Worm (Caenorhabditis elegans) whole organism, late embryonic: ENCODE results near the gene srw-60.

Source experiments
- C38D4.7 ChIP-seq: fragments of 200-800 bp; sonication (Bioruptor generic); optimal IDR thresholded peaks from 2 replicates; lab custom pipeline; 2018; ENCODE audit warnings: mild to moderate bottlenecking, missing genetic modification characterization, moderate library complexity, missing compliant biosample characterization
- F13H6.1 ChIP-seq: sonication (generic microtip); optimal IDR thresholded peaks from 2 replicates; lab custom pipeline; 2016; ENCODE audit warnings: missing genetic modification characterization, missing compliant biosample characterization
- K02D7.2 ChIP-seq: sonication (generic microtip); optimal IDR thresholded peaks from 2 replicates; lab custom pipeline; 2017; ENCODE audit warnings: mild to moderate bottlenecking, missing genetic modification characterization, missing compliant biosample characterization
- Y22D7AL.16 ChIP-seq: sonication (generic microtip); optimal IDR thresholded peaks from 2 replicates; lab custom pipeline; 2016; ENCODE audit warnings: missing genetic modification characterization, missing compliant biosample characterization
- ahr-1 ChIP-seq: sonication (generic microtip); optimal IDR thresholded peaks from 2 replicates; lab custom pipeline; 2016; ENCODE audit warnings: missing genetic modification characterization, missing compliant biosample characterization
- ceh-24 ChIP-seq: sonication (generic microtip); optimal IDR thresholded peaks from 2 replicates; lab custom pipeline; 2016; ENCODE audit warnings: mild to moderate bottlenecking, missing genetic modification characterization, missing compliant biosample characterization
- ceh-30 ChIP-seq: fragments of 150-350 bp; optimal IDR thresholded peaks from 2 replicates; lab custom pipeline; 2014; ENCODE audit warnings: missing biosample characterization, missing genetic modification characterization
- ceh-31 ChIP-seq: sonication (generic microtip); optimal IDR thresholded peaks from 2 replicates; lab custom pipeline; 2016; ENCODE audit warnings: missing genetic modification characterization, missing compliant biosample characterization
- ceh-45 ChIP-seq: fragments of 200-800 bp; sonication (Bioruptor generic); IDR thresholded peaks from 2 replicates; pipeline ENCODE4 v1.3.6; 2022; ENCODE audit warnings: missing genetic modification reagents, missing genetic modification characterization, missing compliant biosample characterization
- ceh-48 ChIP-seq: sonication (generic microtip); optimal IDR thresholded peaks from 2 replicates; lab custom pipeline; 2016; ENCODE audit warnings: missing genetic modification characterization, inconsistent platforms, missing compliant biosample characterization
- ceh-6 ChIP-seq: fragments of 200-800 bp; sonication (Bioruptor generic); optimal IDR thresholded peaks from 2 replicates; lab custom pipeline; 2018; ENCODE audit warnings: mild to moderate bottlenecking, missing genetic modification characterization, missing compliant biosample characterization
- ceh-9 ChIP-seq: sonication (generic microtip); optimal IDR thresholded peaks from 2 replicates; lab custom pipeline; 2016; ENCODE audit warnings: mild to moderate bottlenecking, missing genetic modification characterization, inconsistent platforms, missing compliant biosample characterization
- dmd-4 ChIP-seq: sonication (generic microtip); optimal IDR thresholded peaks from 2 replicates; lab custom pipeline; 2016; ENCODE audit warnings: borderline replicate concordance, missing genetic modification characterization, missing compliant biosample characterization
- dve-1 ChIP-seq: sonication (generic microtip); optimal IDR thresholded peaks from 2 replicates; lab custom pipeline; 2017; ENCODE audit warnings: antibody characterized with exemption, mild to moderate bottlenecking, missing genetic modification characterization, missing compliant biosample characterization
- elt-4 ChIP-seq: sonication (generic microtip); optimal IDR thresholded peaks from 2 replicates; lab custom pipeline; 2016; ENCODE audit warnings: missing genetic modification characterization, missing compliant biosample characterization
- fax-1 ChIP-seq: sonication (generic microtip); optimal IDR thresholded peaks from 2 replicates; lab custom pipeline; 2016; ENCODE audit warnings: missing genotype, missing genetic modification characterization, missing compliant biosample characterization
- gmeb-2 ChIP-seq: sonication (generic microtip); optimal IDR thresholded peaks from 2 replicates; lab custom pipeline; 2016; ENCODE audit warnings: missing genetic modification characterization, inconsistent platforms, missing compliant biosample characterization
- hlh-15 ChIP-seq: sonication (generic microtip); optimal IDR thresholded peaks from 2 replicates; lab custom pipeline; 2016; ENCODE audit warnings: missing genetic modification characterization, missing compliant biosample characterization
- hlh-30 ChIP-seq: sonication (generic microtip); optimal IDR thresholded peaks from 2 replicates; lab custom pipeline; 2017; ENCODE audit warnings: antibody characterized with exemption, missing genetic modification characterization, missing compliant biosample characterization; ENCODE audit not compliant: insufficient read depth
- hlh-6 ChIP-seq: sonication (generic microtip); optimal IDR thresholded peaks from 2 replicates; lab custom pipeline; 2016; ENCODE audit warnings: missing genotype, missing genetic modification characterization, missing compliant biosample characterization
- hlh-8 ChIP-seq: sonication (generic microtip); optimal IDR thresholded peaks from 2 replicates; lab custom pipeline; 2016; ENCODE audit warnings: missing genotype, missing genetic modification characterization, missing compliant biosample characterization
- lin-11 ChIP-seq: fragments of 200-800 bp; sonication (Bioruptor generic); optimal IDR thresholded peaks from 2 replicates; lab custom pipeline; 2018; ENCODE audit warnings: mild to moderate bottlenecking, missing genetic modification characterization, missing compliant biosample characterization
- nfya-1 ChIP-seq: sonication (generic microtip); optimal IDR thresholded peaks from 2 replicates; lab custom pipeline; 2017; ENCODE audit warnings: missing genetic modification characterization, mild to moderate bottlenecking, missing compliant biosample characterization, antibody characterized with exemption, moderate library complexity
- nhr-11 ChIP-seq: fragments of 150-350 bp; optimal IDR thresholded peaks from 2 replicates; lab custom pipeline; 2014; ENCODE audit warnings: missing biosample characterization, missing genetic modification characterization
- npax-4 ChIP-seq: sonication (generic microtip); optimal IDR thresholded peaks from 2 replicates; lab custom pipeline; 2016; ENCODE audit warnings: missing genetic modification characterization, missing compliant biosample characterization
- odd-2 ChIP-seq: sonication (generic microtip); optimal IDR thresholded peaks from 2 replicates; lab custom pipeline; 2017; ENCODE audit warnings: antibody characterized with exemption, mild to moderate bottlenecking, missing genetic modification characterization, missing compliant biosample characterization
- pag-3 ChIP-seq: sonication (generic microtip); optimal IDR thresholded peaks from 2 replicates; lab custom pipeline; 2016; ENCODE audit warnings: missing compliant biosample characterization, missing genetic modification characterization, borderline replicate concordance
- pax-1 ChIP-seq: fragments of 150-350 bp; optimal IDR thresholded peaks from 2 replicates; lab custom pipeline; 2014; ENCODE audit warnings: missing biosample characterization, missing genetic modification characterization
- sdc-2 ChIP-seq: sonication (generic microtip); optimal IDR thresholded peaks from 2 replicates; lab custom pipeline; 2016; ENCODE audit warnings: missing genotype, missing genetic modification characterization, missing compliant biosample characterization
- sox-2 ChIP-seq: fragments of 200-800 bp; sonication (Bioruptor generic); IDR thresholded peaks from 2 replicates; pipeline ENCODE4 v1.3.6; 2022; ENCODE audit warnings: missing genetic modification reagents, missing genetic modification characterization, missing compliant biosample characterization
- sox-4 ChIP-seq: sonication (generic microtip); optimal IDR thresholded peaks from 2 replicates; lab custom pipeline; 2017; ENCODE audit warnings: mild to moderate bottlenecking, missing genetic modification characterization, inconsistent platforms, missing compliant biosample characterization
- tbx-2 ChIP-seq: sonication (generic microtip); optimal IDR thresholded peaks from 2 replicates; lab custom pipeline; 2016; ENCODE audit warnings: missing genetic modification characterization, missing compliant biosample characterization
- tbx-7 ChIP-seq: sonication (generic microtip); optimal IDR thresholded peaks from 2 replicates; lab custom pipeline; 2016; ENCODE audit warnings: missing genotype, missing genetic modification characterization, missing compliant biosample characterization
- ttx-3 ChIP-seq: sonication (generic microtip); optimal IDR thresholded peaks from 2 replicates; lab custom pipeline; 2016; ENCODE audit warnings: missing genetic modification reagents, missing genetic modification characterization, missing compliant biosample characterization
- unc-3 ChIP-seq, 2 experiments: fragments of 200-800 bp in 1 of 2; sonication (Bioruptor generic) in 1 of 2; sonication (generic microtip) in 1 of 2; conservative IDR thresholded peaks in 1 of 2; optimal IDR thresholded peaks in 1 of 2; 2 replicates each; pipeline versions ENCODE4 v1.3.6 to Lab custom; 2016 to 2022; ENCODE audit warnings: missing compliant biosample characterization in 2 of 2, missing genetic modification characterization in 2 of 2, missing genetic modification reagents in 1 of 2
- unc-42 ChIP-seq: sonication (generic microtip); optimal IDR thresholded peaks from 2 replicates; lab custom pipeline; 2016; ENCODE audit warnings: missing genotype, missing genetic modification characterization, missing compliant biosample characterization
- unc-55 ChIP-seq: sonication (generic microtip); optimal IDR thresholded peaks from 2 replicates; lab custom pipeline; 2017; ENCODE audit warnings: missing biosample characterization, missing genetic modification reagents, missing genetic modification characterization
- ztf-16 ChIP-seq: sonication (generic microtip); optimal IDR thresholded peaks from 2 replicates; lab custom pipeline; 2017; ENCODE audit warnings: missing genetic modification characterization, missing compliant biosample characterization

srw-60 gene

DNA sequence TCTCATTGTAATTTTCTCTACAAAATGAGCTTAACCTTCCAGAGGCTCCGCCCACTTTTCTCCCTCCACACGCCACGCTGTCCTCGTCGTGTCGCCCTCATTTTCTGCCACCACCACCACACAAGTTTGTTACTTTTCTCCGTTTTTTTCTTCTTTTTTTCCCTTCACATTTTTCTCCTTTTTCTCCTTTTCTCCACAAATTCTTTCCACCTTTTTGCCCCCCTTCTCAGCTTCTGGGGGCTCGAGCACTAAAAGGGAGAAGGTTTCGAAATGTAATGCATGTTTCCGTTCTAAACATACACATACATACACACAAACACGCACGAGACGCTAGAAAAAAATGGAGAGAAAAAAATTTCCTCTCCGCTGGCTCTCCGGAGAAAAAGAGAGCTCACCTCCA, 18.2 kb downstream of the srw-60 start, which contains the start of gene nhr-88:
TSS of gene nhr-88 (plus strand) at position 43 of the 400 bp plus-strand sequence.
- TF ChIP-seq ceh-31: peak; percentile 36
- TF ChIP-seq sdc-2 (tag; lab: Kevin White, UChicago): peak; percentile 9
- peak; percentile 4 for TF ChIP-seq unc-42 (tag; lab: Kevin White, UChicago)
- peak; percentile 23 for TF ChIP-seq sox-4
- no peak for TF ChIP-seq pag-3
- no peak for TF ChIP-seq sox-2 (GFP tag; lab: Robert Waterston, UW)

DNA sequence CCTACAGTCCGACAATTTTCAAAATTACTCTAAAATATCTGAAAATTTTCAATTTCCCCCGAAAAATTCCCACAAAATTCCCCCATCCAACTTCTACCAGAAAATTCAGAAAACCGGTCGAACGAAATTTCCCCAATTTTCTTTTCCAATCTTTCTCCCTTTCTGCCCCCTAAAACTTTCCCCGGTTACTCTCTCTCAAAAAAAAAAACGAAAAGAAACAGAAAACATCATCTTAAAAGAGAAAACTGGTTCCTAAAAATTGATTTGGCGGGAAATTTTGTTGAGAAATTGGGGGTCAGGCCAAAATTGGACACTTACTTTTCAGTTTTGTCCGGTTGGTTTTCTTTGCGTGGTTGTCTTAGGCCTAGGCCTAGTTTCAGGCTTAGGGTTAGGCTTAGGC, 19.2 kb downstream of the srw-60 start:
- no peak for TF ChIP-seq gmeb-2
- no peak for TF ChIP-seq dmd-4 (tag; lab: Kevin White, UChicago)
- TF ChIP-seq tbx-7 (tag; lab: Kevin White, UChicago): no peak
- TF ChIP-seq unc-55: no peak
- TF ChIP-seq pax-1 (tag; lab: Kevin White, UChicago): no peak
- no peak for TF ChIP-seq elt-4 (tag; lab: Kevin White, UChicago)
- TF ChIP-seq ttx-3 (tag; lab: Kevin White, UChicago): no peak
- no peak for TF ChIP-seq fax-1 (tag; lab: Kevin White, UChicago)
- no peak for TF ChIP-seq ahr-1 (tag; lab: Kevin White, UChicago)
- no peak for TF ChIP-seq unc-3 (GFP tag; conservative IDR thresholded peaks at IDR 0.05; lab: Robert Waterston, UW)
- TF ChIP-seq unc-3 (tag; optimal IDR thresholded peaks at IDR 0.05; lab: Kevin White, UChicago): no peak
- no peak for TF ChIP-seq ceh-30
- TF ChIP-seq, all 69 proteins: peak for 0

DNA sequence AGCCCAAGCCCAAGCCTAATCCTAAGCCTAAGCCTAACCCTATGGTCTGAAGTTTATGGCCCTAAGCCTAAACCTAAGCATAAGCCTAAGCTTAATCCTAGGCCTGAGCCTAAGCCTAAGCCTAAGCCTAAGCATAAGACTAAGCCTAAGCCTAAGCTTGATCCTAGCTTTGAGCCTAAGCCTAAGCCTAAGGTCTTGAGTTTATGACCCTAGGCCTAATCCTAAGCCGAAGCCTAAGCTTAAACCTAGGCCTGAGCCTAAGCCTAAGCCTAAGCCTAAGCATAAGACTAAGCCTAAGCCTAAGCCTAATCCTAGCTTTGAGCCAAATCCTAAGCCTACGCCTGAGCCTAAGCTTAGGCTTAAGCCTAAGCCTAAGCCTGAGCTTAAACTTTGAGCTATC, 20.7 kb downstream of the srw-60 start:
- TF ChIP-seq dve-1 (tag; lab: Kevin White, UChicago) (peak; percentile 94), hlh-30 (tag; lab: Kevin White, UChicago) (no peak)
- TF ChIP-seq, all 69 proteins: peak for 1

DNA sequence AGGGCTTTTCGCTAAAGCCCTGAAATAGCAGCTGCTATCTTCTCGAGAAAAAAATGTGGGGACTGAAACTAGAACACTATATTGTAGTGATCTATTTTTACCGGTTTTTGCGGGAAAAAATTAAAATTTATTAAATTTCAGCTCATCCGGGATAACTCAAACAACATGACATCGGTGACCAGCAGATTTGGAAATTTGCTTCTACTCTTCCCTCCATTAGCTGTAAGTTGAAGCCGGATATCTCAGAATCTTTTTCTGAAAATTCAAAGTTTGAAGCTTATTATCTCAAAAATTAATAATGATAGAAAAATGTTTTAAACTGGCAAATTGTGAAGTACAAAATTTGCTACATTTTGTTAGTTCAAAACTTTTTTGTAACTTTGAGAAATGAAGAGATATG, 26.0 kb downstream of the srw-60 start:
- TF ChIP-seq ceh-45 (GFP tag; lab: Robert Waterston, UW) (no peak), ztf-16 (no peak), nhr-11 (tag; lab: Kevin White, UChicago) (no peak), ahr-1 (tag; lab: Kevin White, UChicago) (no peak), C38D4.7 (GFP tag; lab: Kevin White, UChicago) (no peak), F13H6.1 (tag; lab: Kevin White, UChicago) (no peak), ceh-6 (GFP tag; lab: Kevin White, UChicago) (no peak), ceh-48 (tag; lab: Kevin White, UChicago) (no peak), tbx-7 (tag; lab: Kevin White, UChicago) (no peak)

DNA sequence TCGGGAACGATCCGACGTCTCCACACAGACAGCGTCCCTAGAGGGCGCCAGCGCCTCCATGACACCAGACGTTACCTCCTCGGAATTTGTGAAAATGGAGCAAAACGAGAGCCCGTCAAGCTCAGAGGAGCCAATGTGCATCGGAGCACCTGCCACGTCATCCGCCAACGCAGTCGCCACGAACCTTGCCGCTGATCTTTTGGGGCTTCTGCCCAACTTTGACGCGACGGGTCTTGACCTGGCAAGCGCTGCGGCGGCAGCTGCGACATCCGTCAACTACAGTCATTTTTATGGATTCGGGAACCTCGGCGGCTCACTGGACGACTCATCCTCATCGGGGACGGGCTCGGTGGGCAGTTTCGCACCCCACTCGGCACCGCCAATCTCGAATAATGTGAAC, 27.0 kb downstream of the srw-60 start:
- TF ChIP-seq K02D7.2 (tag; lab: Kevin White, UChicago) (no peak), hlh-6 (tag; lab: Kevin White, UChicago) (peak; percentile 40)
- TF ChIP-seq, all 69 proteins: peak for 1

DNA sequence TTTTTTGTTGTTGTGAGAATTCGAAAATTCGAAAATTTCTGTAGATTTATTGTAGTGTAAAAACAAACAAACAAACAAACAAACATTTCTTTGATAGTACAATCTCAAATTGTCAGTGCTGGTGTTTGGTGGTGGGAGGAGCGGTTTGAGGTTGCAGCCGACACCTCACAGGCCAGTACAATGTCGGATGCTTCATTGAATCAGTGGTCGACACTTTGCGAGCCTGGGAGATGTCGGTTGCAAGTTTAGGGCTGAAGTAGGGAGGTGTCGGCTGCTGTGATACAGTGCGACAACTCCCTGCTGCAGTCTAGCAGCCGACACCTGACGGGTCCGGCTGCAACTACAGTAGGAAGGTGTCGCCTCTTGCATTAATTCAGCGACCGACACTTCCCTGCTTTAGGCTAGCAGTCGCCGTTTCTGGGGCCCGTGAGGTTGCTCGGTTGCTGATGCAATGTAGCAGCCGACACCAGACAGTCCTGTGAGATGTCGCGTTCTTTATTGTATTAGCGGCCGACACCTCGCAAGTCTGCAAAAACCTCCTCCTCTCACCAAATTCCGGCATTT, 27.6 kb downstream of the srw-60 start:
- TF ChIP-seq npax-4 (no peak), ceh-24 (tag; lab: Kevin White, UChicago) (no peak), odd-2 (tag; lab: Kevin White, UChicago) (no peak), nhr-11 (tag; lab: Kevin White, UChicago) (no peak), lin-11 (tag; lab: Kevin White, UChicago) (no peak), tbx-2 (no peak), hlh-15 (tag; lab: Kevin White, UChicago) (no peak), ceh-9 (tag; lab: Kevin White, UChicago) (no peak), nfya-1 (no peak), ceh-6 (GFP tag; lab: Kevin White, UChicago) (no peak), unc-55 (no peak), F13H6.1 (tag; lab: Kevin White, UChicago) (no peak), Y22D7AL.16 (no peak), hlh-8 (tag; lab: Kevin White, UChicago) (no peak)
